Worm (Caenorhabditis elegans) whole organism, young adult: ENCODE measurements around the gene H41C03.1.

Source experiments
- B0336.3 ChIP-seq: fragments of 200-800 bp; sonication (Bioruptor generic); IDR thresholded peaks from 2 replicates; pipeline ENCODE4 v1.3.6; 2022; ENCODE audit warnings: missing genetic modification characterization, missing compliant biosample characterization
- C17E4.6 ChIP-seq: fragments of 200-800 bp; sonication (Bioruptor generic); IDR thresholded peaks from 2 replicates; pipeline ENCODE4 v1.3.6; 2022; ENCODE audit warnings: missing genetic modification reagents, missing genetic modification characterization, missing compliant biosample characterization
- F39B2.1 ChIP-seq: fragments of 200-800 bp; sonication (Bioruptor generic); IDR thresholded peaks from 2 replicates; pipeline ENCODE4 v1.3.6; 2022; ENCODE audit warnings: missing genetic modification reagents, missing genetic modification characterization, missing compliant biosample characterization
- Y79H2A.3 ChIP-seq: fragments of 200-800 bp; sonication (Bioruptor generic); conservative IDR thresholded peaks from 2 replicates; pipeline ENCODE4 v1.3.6; 2022; ENCODE audit warnings: missing genetic modification reagents, missing genetic modification characterization, missing compliant biosample characterization
- chd-7 ChIP-seq: sonication (generic microtip); optimal IDR thresholded peaks from 2 replicates; lab custom pipeline; 2016; ENCODE audit warnings: mild to moderate bottlenecking, missing genetic modification characterization, moderate library complexity, missing compliant biosample characterization
- him-1 ChIP-seq: sonication (generic microtip); optimal IDR thresholded peaks from 2 replicates; lab custom pipeline; 2016; ENCODE audit warnings: missing genotype, missing genetic modification reagents, missing genetic modification characterization, missing compliant biosample characterization
- let-607 ChIP-seq, 2 experiments: fragments of 200-800 bp in 1 of 2; sonication (Bioruptor generic) in 1 of 2; sonication (generic microtip) in 1 of 2; optimal IDR thresholded peaks; 2 replicates each; lab custom pipeline; 2016 to 2018; ENCODE audit warnings: mild to moderate bottlenecking in 2 of 2, missing compliant biosample characterization in 2 of 2, missing genetic modification characterization in 2 of 2, moderate library complexity in 2 of 2, missing genotype in 1 of 2
- lin-40 ChIP-seq: sonication (generic microtip); optimal IDR thresholded peaks from 2 replicates; lab custom pipeline; 2016; ENCODE audit warnings: missing genetic modification characterization, mild to moderate bottlenecking, missing compliant biosample characterization, missing genotype, missing genetic modification reagents
- lsl-1 ChIP-seq: fragments of 200-800 bp; sonication (Bioruptor generic); optimal IDR thresholded peaks from 2 replicates; lab custom pipeline; 2018; ENCODE audit warnings: mild to moderate bottlenecking, missing genetic modification characterization, moderate library complexity, missing compliant biosample characterization
- pha-4 ChIP-seq: fragments of 150-350 bp; sonication (generic microtip); optimal IDR thresholded peaks from 2 replicates; lab custom pipeline; 2014; ENCODE audit warnings: missing biosample characterization, missing genetic modification reagents, missing genetic modification characterization
- snpc-1.3 ChIP-seq: sonication (generic microtip); optimal IDR thresholded peaks from 2 replicates; lab custom pipeline; 2017; ENCODE audit warnings: missing genetic modification characterization, mild to moderate bottlenecking, missing compliant biosample characterization, antibody characterized with exemption, moderate library complexity, missing genotype, missing genetic modification reagents; ENCODE audit not compliant: insufficient read depth
- snpc-4 ChIP-seq, 5 experiments: fragments of 150-350 bp in 1 of 5; sonication (generic microtip) in 4 of 5; optimal IDR thresholded peaks; 2 replicates each; lab custom pipeline; 2014 to 2018; ENCODE audit warnings: missing genetic modification characterization in 5 of 5, missing biosample characterization in 3 of 5, antibody characterized with exemption in 2 of 5, mild to moderate bottlenecking in 2 of 5, missing compliant biosample characterization in 2 of 5, missing genotype in 2 of 5, moderate library complexity in 2 of 5, missing genetic modification reagents in 1 of 5
- tlf-1 ChIP-seq: fragments of 200-800 bp; sonication (Bioruptor generic); optimal IDR thresholded peaks from 2 replicates; lab custom pipeline; 2018; ENCODE audit warnings: mild to moderate bottlenecking, missing genetic modification characterization, missing compliant biosample characterization

- TF ChIP-seq F39B2.1 (GFP tag; lab: Robert Waterston, UW) (no peak), lin-40 (tag; lab: Kevin White, UChicago) (no peak), snpc-1.3 (tag; lab: Kevin White, UChicago) (no peak), snpc-4 (GFP tag; optimal IDR thresholded peaks at IDR 0.05; lab: Kevin White, UChicago) (no peak), snpc-4 (tag; optimal IDR thresholded peaks at IDR 0.05; lab: Kevin White, UChicago) (no peak), pha-4 (tag; lab: Kevin White, UChicago) (no peak), C17E4.6 (GFP tag; lab: Robert Waterston, UW) (no peak), chd-7 (tag; lab: Kevin White, UChicago) (no peak), let-607 (tag; optimal IDR thresholded peaks at IDR 0.05; lab: Kevin White, UChicago) (no peak), tlf-1 (no peak), Y79H2A.3 (GFP tag; lab: Robert Waterston, UW) (no peak), B0336.3 (GFP tag; lab: Robert Waterston, UW) (no peak), lsl-1 (GFP tag; lab: Kevin White, UChicago) (no peak), him-1 (tag; lab: Kevin White, UChicago) (no peak)
Observed at ce11 chrII:5858322-5858721, 4.1 kb downstream of the H41C03.1 start, which contains the start of gene F55C12.4.
